Fruit fly (Drosophila melanogaster) whole organism, embryonic: ENCODE results near the gene cic.

ENCODE experiments used
- Abd-B ChIP-seq: fragments of 200-800 bp; sonication (Bioruptor generic); optimal IDR thresholded peaks from 2 replicates; lab custom pipeline; 2018; ENCODE audit warnings: missing biosample characterization, mild to moderate bottlenecking, missing genetic modification characterization, moderate library complexity
- CG10366 ChIP-seq: fragments of 200-800 bp; sonication (Bioruptor generic); IDR thresholded peaks from 2 replicates; pipeline ENCODE4 v1.3.6; 2022; ENCODE audit warnings: missing biosample characterization, missing genetic modification characterization
- CG11093 ChIP-seq: fragments of 200-800 bp; sonication (Bioruptor generic); IDR thresholded peaks from 3 replicates; pipeline ENCODE4 v1.3.6; 2022; ENCODE audit warnings: missing biosample characterization, missing genetic modification characterization
- CG11456 ChIP-seq: fragments of 200-800 bp; sonication (Bioruptor generic); IDR thresholded peaks from 3 replicates; pipeline ENCODE4 v1.3.6; 2022; ENCODE audit warnings: missing biosample characterization, missing genetic modification characterization
- CG11696 ChIP-seq: fragments of 200-800 bp; sonication (Bioruptor generic); IDR thresholded peaks from 2 replicates; pipeline ENCODE4 v1.3.6; 2022; ENCODE audit warnings: missing biosample characterization, missing genetic modification characterization
- CG13296 ChIP-seq: fragments of 200-800 bp; sonication (Bioruptor generic); optimal IDR thresholded peaks from 3 replicates; lab custom pipeline; 2018; ENCODE audit warnings: missing biosample characterization, mild to moderate bottlenecking, missing genetic modification characterization
- CG14667 ChIP-seq: fragments of 200-800 bp; sonication (Bioruptor generic); IDR thresholded peaks from 2 replicates; pipeline ENCODE4 v1.3.6; 2022; ENCODE audit warnings: missing biosample characterization, missing genetic modification characterization
- CG14710 ChIP-seq: fragments of 200-800 bp; sonication (Bioruptor generic); optimal IDR thresholded peaks from 3 replicates; lab custom pipeline; 2019; ENCODE audit warnings: missing biosample characterization, mild to moderate bottlenecking, missing genetic modification characterization, moderate library complexity
- CG18619 ChIP-seq: fragments of 200-800 bp; sonication (Bioruptor generic); optimal IDR thresholded peaks from 3 replicates; lab custom pipeline; 2017; ENCODE audit warnings: missing biosample characterization, mild to moderate bottlenecking, missing genetic modification characterization
- CG2116 ChIP-seq: fragments of 200-800 bp; sonication (Bioruptor generic); optimal IDR thresholded peaks from 3 replicates; lab custom pipeline; 2018; ENCODE audit warnings: missing biosample characterization, mild to moderate bottlenecking, missing genetic modification characterization
- CG31365 ChIP-seq: fragments of 200-800 bp; sonication (Bioruptor generic); optimal IDR thresholded peaks from 2 replicates; lab custom pipeline; 2018; ENCODE audit warnings: missing biosample characterization, mild to moderate bottlenecking, missing genetic modification characterization
- CG31441 ChIP-seq: fragments of 200-800 bp; sonication (Bioruptor generic); IDR thresholded peaks from 2 replicates; pipeline ENCODE4 v1.3.6; 2022; ENCODE audit warnings: missing biosample characterization, missing genetic modification characterization
- CG33557 ChIP-seq: fragments of 200-800 bp; sonication (Bioruptor generic); optimal IDR thresholded peaks from 2 replicates; lab custom pipeline; 2019; ENCODE audit warnings: missing biosample characterization, mild to moderate bottlenecking, missing genetic modification characterization, moderate library complexity
- CG34224 ChIP-seq: fragments of 200-800 bp; sonication (Bioruptor generic); IDR thresholded peaks from 3 replicates; pipeline ENCODE4 v1.3.6; 2022; ENCODE audit warnings: missing biosample characterization, missing genetic modification characterization; ENCODE audit not compliant: partially characterized antibody
- CG4282 ChIP-seq: fragments of 200-800 bp; sonication (Bioruptor generic); optimal IDR thresholded peaks from 2 replicates; lab custom pipeline; 2016; ENCODE audit warnings: missing biosample characterization, missing genetic modification characterization
- CG6175 ChIP-seq: fragments of 200-800 bp; sonication (Bioruptor generic); IDR thresholded peaks from 3 replicates; pipeline ENCODE4 v1.3.6; 2022; ENCODE audit warnings: missing biosample characterization, missing genetic modification characterization
- CG7786 ChIP-seq: fragments of 200-800 bp; sonication (Bioruptor generic); optimal IDR thresholded peaks from 2 replicates; lab custom pipeline; 2016; ENCODE audit warnings: missing biosample characterization, missing genetic modification characterization
- CG8290 ChIP-seq, 3 experiments: fragments of 200-800 bp; sonication (Bioruptor generic); optimal IDR thresholded peaks; 2 replicates each; lab custom pipeline; 2016 to 2019; ENCODE audit warnings: missing biosample characterization in 3 of 3, missing genetic modification characterization in 3 of 3, mild to moderate bottlenecking in 2 of 3, moderate library complexity in 1 of 3
- CG8924 ChIP-seq: fragments of 200-800 bp; optimal IDR thresholded peaks from 3 replicates; lab custom pipeline; 2019; ENCODE audit warnings: missing biosample characterization, mild to moderate bottlenecking, missing genetic modification characterization, moderate library complexity
- CG9727 ChIP-seq: fragments of 200-800 bp; sonication (Bioruptor generic); optimal IDR thresholded peaks from 3 replicates; lab custom pipeline; 2017; ENCODE audit warnings: missing biosample characterization, mild to moderate bottlenecking, missing genetic modification characterization
- Dfd ChIP-seq, 2 experiments: fragments of >200 bp; optimal IDR thresholded peaks; 2 replicates each; lab custom pipeline; 2017; ENCODE audit warnings: missing biosample characterization in 2 of 2, missing genetic modification characterization in 2 of 2
- Elba2 ChIP-seq: fragments of 200-800 bp; sonication (Bioruptor generic); optimal IDR thresholded peaks from 3 replicates; lab custom pipeline; 2016; ENCODE audit warnings: missing biosample characterization, missing genetic modification characterization
- GATAe ChIP-seq: fragments of 200-800 bp; sonication (Bioruptor generic); conservative IDR thresholded peaks from 2 replicates; pipeline ENCODE4 v1.3.6; 2022; ENCODE audit warnings: missing biosample characterization, missing genetic modification characterization
- H2.0 ChIP-seq: fragments of 200-800 bp; sonication (Bioruptor generic); IDR thresholded peaks from 2 replicates; pipeline ENCODE4 v1.3.6; 2022; ENCODE audit warnings: missing biosample characterization, missing genetic modification characterization
- HLH54F ChIP-seq: fragments of 200-800 bp; sonication (Bioruptor generic); optimal IDR thresholded peaks from 3 replicates; lab custom pipeline; 2016; ENCODE audit warnings: missing biosample characterization, missing genetic modification characterization
- MBD-R2 ChIP-seq: fragments of 200-800 bp; sonication (Bioruptor generic); IDR thresholded peaks from 2 replicates; pipeline ENCODE4 v1.3.6; 2022; ENCODE audit warnings: missing biosample characterization, missing genetic modification characterization
- Mad ChIP-seq: fragments of 200-800 bp; sonication (Bioruptor generic); optimal IDR thresholded peaks from 2 replicates; lab custom pipeline; 2016; ENCODE audit warnings: missing biosample characterization, missing genetic modification characterization
- Mrtf ChIP-seq: fragments of 200-800 bp; sonication (Bioruptor generic); IDR thresholded peaks from 3 replicates; pipeline ENCODE4 v1.3.6; 2022; ENCODE audit warnings: missing biosample characterization, missing genetic modification characterization
- Sox100B ChIP-seq: fragments of 200-800 bp; sonication (Bioruptor generic); optimal IDR thresholded peaks from 3 replicates; lab custom pipeline; 2018; ENCODE audit warnings: missing biosample characterization, mild to moderate bottlenecking, missing genetic modification characterization
- Ssrp ChIP-seq: fragments of 200-800 bp; sonication (Bioruptor generic); optimal IDR thresholded peaks from 2 replicates; lab custom pipeline; 2018; ENCODE audit warnings: missing biosample characterization, mild to moderate bottlenecking, missing genetic modification characterization, moderate library complexity
- Taf1 ChIP-seq: fragments of 200-800 bp; sonication (Bioruptor generic); IDR thresholded peaks from 2 replicates; pipeline ENCODE4 v1.3.6; 2022; ENCODE audit warnings: missing biosample characterization, missing genetic modification characterization
- ab ChIP-seq: fragments of 200-800 bp; sonication (Bioruptor generic); optimal IDR thresholded peaks from 2 replicates; lab custom pipeline; 2016; ENCODE audit warnings: missing biosample characterization, missing genetic modification characterization
- aop ChIP-seq: fragments of 200-800 bp; sonication (Bioruptor generic); IDR thresholded peaks from 2 replicates; pipeline ENCODE4 v1.3.6; 2022; ENCODE audit warnings: missing biosample characterization, missing genetic modification characterization
- bigmax ChIP-seq: fragments of 200-800 bp; sonication (Bioruptor generic); optimal IDR thresholded peaks from 2 replicates; lab custom pipeline; 2018; ENCODE audit warnings: missing biosample characterization, mild to moderate bottlenecking, missing genetic modification characterization
- caup ChIP-seq: fragments of 200-800 bp; sonication (Bioruptor generic); optimal IDR thresholded peaks from 3 replicates; lab custom pipeline; 2017; ENCODE audit warnings: missing biosample characterization, mild to moderate bottlenecking, missing genetic modification characterization, moderate library complexity; ENCODE audit not compliant: severe bottlenecking
- chn ChIP-seq: fragments of 200-800 bp; sonication (Bioruptor generic); optimal IDR thresholded peaks from 2 replicates; lab custom pipeline; 2016; ENCODE audit warnings: missing biosample characterization, missing genetic modification characterization
- da ChIP-seq: fragments of 200-800 bp; sonication (Bioruptor generic); optimal IDR thresholded peaks from 2 replicates; lab custom pipeline; 2016; ENCODE audit warnings: missing biosample characterization, missing genetic modification characterization
- her ChIP-seq: fragments of 200-800 bp; sonication (Bioruptor generic); optimal IDR thresholded peaks from 2 replicates; lab custom pipeline; 2016; ENCODE audit warnings: missing biosample characterization, missing genetic modification characterization
- jumu ChIP-seq: fragments of 200-800 bp; sonication (Bioruptor generic); optimal IDR thresholded peaks from 3 replicates; lab custom pipeline; 2016; ENCODE audit warnings: missing biosample characterization, missing genetic modification characterization
- luna ChIP-seq: fragments of 200-800 bp; sonication (Bioruptor generic); optimal IDR thresholded peaks from 2 replicates; lab custom pipeline; 2016; ENCODE audit warnings: missing biosample characterization, missing genetic modification characterization
- nerfin-2 ChIP-seq: fragments of 200-800 bp; sonication (Bioruptor generic); IDR thresholded peaks from 2 replicates; pipeline ENCODE4 v1.3.6; 2022; ENCODE audit warnings: missing biosample characterization, missing genetic modification characterization; ENCODE audit not compliant: partially characterized antibody
- oc ChIP-seq: fragments of 200-800 bp; sonication (Bioruptor generic); optimal IDR thresholded peaks from 2 replicates; lab custom pipeline; 2018; ENCODE audit warnings: missing biosample characterization, mild to moderate bottlenecking, missing genetic modification characterization, moderate library complexity
- psq ChIP-seq: fragments of 200-800 bp; sonication (Bioruptor generic); optimal IDR thresholded peaks from 2 replicates; lab custom pipeline; 2017; ENCODE audit warnings: missing biosample characterization, missing genetic modification characterization
- pzg ChIP-seq: fragments of 200-800 bp; sonication (Bioruptor generic); optimal IDR thresholded peaks from 3 replicates; lab custom pipeline; 2018; ENCODE audit warnings: missing biosample characterization, mild to moderate bottlenecking, missing genetic modification characterization, moderate library complexity
- repo ChIP-seq: fragments of 200-800 bp; sonication (Bioruptor generic); optimal IDR thresholded peaks from 2 replicates; lab custom pipeline; 2016; ENCODE audit warnings: missing biosample characterization, missing genetic modification characterization
- sens ChIP-seq: fragments of 200-800 bp; sonication (Bioruptor generic); peaks from one replicate; lab custom pipeline; 2016; ENCODE audit warnings: missing biosample characterization, missing genetic modification characterization
- shn ChIP-seq: fragments of 200-800 bp; sonication (Bioruptor generic); optimal IDR thresholded peaks from 3 replicates; lab custom pipeline; 2016; ENCODE audit warnings: missing biosample characterization, missing genetic modification characterization
- slp2 ChIP-seq: fragments of 200-800 bp; sonication (Bioruptor generic); optimal IDR thresholded peaks from 2 replicates; lab custom pipeline; 2016; ENCODE audit warnings: missing biosample characterization, missing genetic modification characterization
- ssp ChIP-seq: fragments of 200-800 bp; sonication (Bioruptor generic); IDR thresholded peaks from 2 replicates; pipeline ENCODE4 v1.3.6; 2022; ENCODE audit warnings: missing biosample characterization, missing genetic modification characterization
- tin ChIP-seq: fragments of 200-800 bp; sonication (Bioruptor generic); optimal IDR thresholded peaks from 3 replicates; lab custom pipeline; 2016; ENCODE audit warnings: missing biosample characterization, missing genetic modification characterization

cic gene

dm6 chr3R:20253002-20253584 is 523 bp downstream of the cic start (continued):
- TF ChIP-seq CG14710 (tag; lab: Kevin White, UChicago) (peak; percentile 48), ab (peak; percentile 46), CG9727 (GFP tag; lab: Kevin White, UChicago) (peak; percentile 86), CG2116 (peak; percentile 14), CG33557 (GFP tag; lab: Kevin White, UChicago) (peak; percentile 3), bigmax (no peak), nerfin-2 (GFP tag; lab: Robert Waterston, UW) (no peak), Elba2 (peak; percentile 98), CG14667 (no peak; the same call in 1 of the 2 replicates), jumu (GFP tag; lab: Kevin White, UChicago) (peak; percentile 87), CG10366 (peak; percentile 83), da (peak; percentile 35), CG18619 (peak; percentile 68), CG11456 (GFP tag; lab: Robert Waterston, UW) (peak; percentile 93), CG7786 (GFP tag; lab: Kevin White, UChicago) (peak; percentile 88), CG31441 (peak; percentile 52; the same call in 1 of the 2 replicates), Sox100B (GFP tag; lab: Kevin White, UChicago) (peak; percentile 55), Abd-B (peak; percentile 68), aop (no peak), luna (no peak), sens (GFP tag; lab: Kevin White, UChicago) (peak; percentile 95), CG4282 (GFP tag; lab: Kevin White, UChicago) (peak; percentile 56), H2.0 (GFP tag; lab: Robert Waterston, UW) (peak; percentile 88), tin (GFP tag; lab: Kevin White, UChicago) (peak; percentile 76), Ssrp (tag; lab: Kevin White, UChicago) (peak; percentile 36), CG11093 (peak; percentile 83; the same call in 2 of the 3 replicates), HLH54F (GFP tag; lab: Kevin White, UChicago) (peak; percentile 87), GATAe (GFP tag; lab: Robert Waterston, UW) (no peak), CG8290 (GFP tag; optimal IDR thresholded peaks at IDR 0.05; lab: Kevin White, UChicago) (peak; percentile 33), CG8290 (tag; optimal IDR thresholded peaks at IDR 0.05; lab: Kevin White, UChicago) (peak in 1 of 2 experiments; percentile 97), CG13296 (peak; percentile 48), psq (peak; percentile 42), Mad (GFP tag; lab: Kevin White, UChicago) (peak; percentile 81), Taf1 (GFP tag; lab: Robert Waterston, UW) (peak; percentile 87), caup (peak; percentile 88), pzg (GFP tag; lab: Kevin White, UChicago) (peak; percentile 3), CG34224 (GFP tag; lab: Robert Waterston, UW) (no peak), MBD-R2 (GFP tag; lab: Robert Waterston, UW) (peak; percentile 81), Mrtf (GFP tag; lab: Robert Waterston, UW) (peak; percentile 81), shn (GFP tag; lab: Kevin White, UChicago) (peak; percentile 86), Dfd (GFP tag; optimal IDR thresholded peaks at IDR 0.05; lab: Kevin White, UChicago) (no peak), CG31365 (tag; lab: Kevin White, UChicago) (peak; percentile 18), oc (peak; percentile 82), CG11696 (GFP tag; lab: Robert Waterston, UW) (peak; percentile 83), CG6175 (GFP tag; lab: Robert Waterston, UW) (peak; percentile 68; the same call in 1 of the 3 replicates), slp2 (GFP tag; lab: Kevin White, UChicago) (peak; percentile 86), chn (peak; percentile 91), her (GFP tag; lab: Kevin White, UChicago) (peak; percentile 82), ssp (peak; percentile 69), CG8924 (tag; lab: Kevin White, UChicago) (peak; percentile 71), repo (GFP tag; lab: Kevin White, UChicago) (peak; percentile 77)
